Fruit fly (Drosophila melanogaster): ENCODE results near the gene wrm1.
A peak's percentile ranks its signal among the peaks of the same experiment; 100 is the strongest.

The wrm1 gene

dm6 chr3L:7347984-7348631, 13.1 kb upstream of the wrm1 start, which contains the start of the genes Srp19 and qm (continued):
- TF ChIP-seq ro (GFP tag; IDR thresholded peaks at IDR 0.05) (no peak), CG4360 (GFP tag; IDR thresholded peaks at IDR 0.05) (peak; percentile 79), CG17829 (tag; optimal IDR thresholded peaks at IDR 0.05) (peak; percentile 43), kay (GFP tag; optimal IDR thresholded peaks at IDR 0.05) (peak; percentile 54), gce (GFP tag; IDR thresholded peaks at IDR 0.05) (peak; percentile 73; the same call in 2 of the 3 replicates), ap (GFP tag; IDR thresholded peaks at IDR 0.05) (no peak), CG9797 (GFP tag; optimal IDR thresholded peaks at IDR 0.05) (peak; percentile 12), nerfin-1 (tag; optimal IDR thresholded peaks at IDR 0.05) (no peak), CG1647 (GFP tag; optimal IDR thresholded peaks at IDR 0.05) (peak; percentile 5), Dref (GFP tag; IDR thresholded peaks at IDR 0.05) (peak; percentile 84), Dfd (GFP tag; optimal IDR thresholded peaks at IDR 0.05) (no peak), CG31441 (GFP tag; IDR thresholded peaks at IDR 0.05) (peak; percentile 50; the same call in 1 of the 2 replicates), Vsx1 (GFP tag; optimal IDR thresholded peaks at IDR 0.05) (no peak), CG30431 (GFP tag; optimal IDR thresholded peaks at IDR 0.05) (no peak), CG8290 (GFP tag; optimal IDR thresholded peaks at IDR 0.05) (peak; percentile 45), CG8290 (tag; optimal IDR thresholded peaks at IDR 0.05) (peak in 1 of 2 experiments; percentile 49), CG10366 (GFP tag; IDR thresholded peaks at IDR 0.05) (no peak; the same call in 1 of the 2 replicates), CG2202 (tag; optimal IDR thresholded peaks at IDR 0.05) (no peak), lov (optimal IDR thresholded peaks at IDR 0.05) (no peak), lov (GFP tag; IDR thresholded peaks at IDR 0.05) (no peak), cas (GFP tag; IDR thresholded peaks at IDR 0.05) (peak; percentile 14; the same call in 1 of the 2 replicates), ssp (GFP tag; IDR thresholded peaks at IDR 0.05) (no peak; the same call in none of the 2 replicates), sima (GFP tag; optimal IDR thresholded peaks at IDR 0.05) (no peak), amos (GFP tag; IDR thresholded peaks at IDR 0.05; ENCODE audit: partially characterized antibody) (peak; percentile 77), ato (GFP tag; IDR thresholded peaks at IDR 0.05; ENCODE audit: partially characterized antibody) (peak; percentile 62; the same call in 1 of the 2 replicates), pzg (GFP tag; optimal IDR thresholded peaks at IDR 0.05) (peak; percentile 66), MESR4 (GFP tag; optimal IDR thresholded peaks at IDR 0.05) (peak; percentile 71), chif (GFP tag; optimal IDR thresholded peaks at IDR 0.05) (peak in 1 of 2 experiments; percentile 57), CG17385 (GFP tag; optimal IDR thresholded peaks at IDR 0.05) (no peak), CG2116 (GFP tag; optimal IDR thresholded peaks at IDR 0.05) (peak; percentile 71), sim (GFP tag; IDR thresholded peaks at IDR 0.05) (0 out of 2 replicates have a peak, but pooled peaks have one; percentile 31), sr (GFP tag; IDR thresholded peaks at IDR 0.05) (0 out of 3 replicates have a peak, but pooled peaks have one; percentile 20), CkIIα-i1 (GFP tag; IDR thresholded peaks at IDR 0.05) (peak; percentile 26; the same call in 1 of the 2 replicates), ken (GFP tag; IDR thresholded peaks at IDR 0.05) (0 out of 3 replicates have a peak, but pooled peaks have one; percentile 58), CG4424 (GFP tag; optimal IDR thresholded peaks at IDR 0.05) (peak; percentile 55), CG6791 (GFP tag; IDR thresholded peaks at IDR 0.05; ENCODE audit: partially characterized antibody) (peak; percentile 83; the same call in 2 of the 3 replicates), chn (GFP tag; optimal IDR thresholded peaks at IDR 0.05) (peak; percentile 44), Spps (tag; optimal IDR thresholded peaks at IDR 0.05) (no peak), exex (tag; optimal IDR thresholded peaks at IDR 0.05) (no peak), CG8478 (optimal IDR thresholded peaks at IDR 0.05) (no peak), fd64A (GFP tag; optimal IDR thresholded peaks at IDR 0.05) (peak; percentile 10), Dll (GFP tag; IDR thresholded peaks at IDR 0.05; ENCODE audit: partially characterized antibody) (peak; percentile 91), scrt (GFP tag; optimal IDR thresholded peaks at IDR 0.05) (no peak), CG1529 (GFP tag; optimal IDR thresholded peaks at IDR 0.05) (no peak), az2 (GFP tag; optimal IDR thresholded peaks at IDR 0.05) (peak; percentile 47), mam (GFP tag; optimal IDR thresholded peaks at IDR 0.05) (peak; percentile 70), CG5245 (GFP tag; optimal IDR thresholded peaks at IDR 0.05) (peak; percentile 27), emc (GFP tag; optimal IDR thresholded peaks at IDR 0.05) (no peak), sd (tag; optimal IDR thresholded peaks at IDR 0.05) (peak; percentile 33), YL-1 (GFP tag; optimal IDR thresholded peaks at IDR 0.05) (peak; percentile 59), CG34422 (GFP tag; IDR thresholded peaks at IDR 0.05) (peak; percentile 86; the same call in 2 of the 3 replicates)

Data from whole organism, embryonic.